Worm (Caenorhabditis elegans) whole organism, early embryonic: ENCODE measurements around the gene Y59H11AM.1.

Source experiments
- ets-7 ChIP-seq: sonication (generic microtip); optimal IDR thresholded peaks from 2 replicates; lab custom pipeline; 2016; ENCODE audit warnings: missing genotype, missing genetic modification characterization, missing compliant biosample characterization
- tra-4 ChIP-seq: sonication (generic microtip); optimal IDR thresholded peaks from 2 replicates; lab custom pipeline; 2017; ENCODE audit warnings: missing genetic modification characterization, missing compliant biosample characterization

ce11 chrIV:8528345-8528744, 42.9 kb upstream of the Y59H11AM.1 start:
- TF ChIP-seq ets-7 (tag; lab: Kevin White, UChicago) (no peak), tra-4 (tag; lab: Kevin White, UChicago) (no peak)
